Worm (Caenorhabditis elegans): Measurements from ENCODE around the gene E01B7.2.

The E01B7.2 gene

DNA sequence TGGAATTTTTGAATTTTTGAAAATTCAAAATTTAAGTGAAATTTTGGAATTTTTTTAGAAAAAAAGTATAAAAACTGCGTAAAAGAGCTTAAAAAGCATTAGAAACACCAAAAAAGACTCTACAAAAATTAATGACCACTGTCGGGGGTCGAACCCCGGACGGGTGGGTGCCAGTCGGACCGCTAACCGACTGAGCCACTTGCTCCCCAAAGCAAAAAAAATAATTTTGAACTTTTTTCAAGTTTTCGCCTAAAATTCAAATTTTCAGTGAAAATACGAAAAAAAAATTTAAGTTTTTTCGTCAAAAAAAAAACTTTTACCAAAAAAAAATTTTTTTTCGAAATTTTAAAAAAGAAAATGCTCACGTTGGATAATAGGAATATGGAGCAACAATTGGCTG is 25.7 kb downstream of the E01B7.2 start:
- no peak for TF ChIP-seq cog-1 (tag; optimal IDR thresholded peaks at IDR 0.05)
- TF ChIP-seq T22C8.4 (GFP tag; IDR thresholded peaks at IDR 0.05), result no peak
- TF ChIP-seq tab-1 (GFP tag; IDR thresholded peaks at IDR 0.05), result no peak
- TF ChIP-seq flt-1 (GFP tag; IDR thresholded peaks at IDR 0.05), result no peak
- no peak for TF ChIP-seq ztf-23 (GFP tag; IDR thresholded peaks at IDR 0.05)
- TF ChIP-seq klf-2 (GFP tag; conservative IDR thresholded peaks at IDR 0.05), result no peak
- no peak for TF ChIP-seq ztf-29 (GFP tag; IDR thresholded peaks at IDR 0.05)
- TF ChIP-seq med-1 (GFP tag; optimal IDR thresholded peaks at IDR 0.05; ENCODE audit: insufficient read depth), result no peak
- TF ChIP-seq ref-1 (GFP tag; conservative IDR thresholded peaks at IDR 0.05), result no peak

DNA sequence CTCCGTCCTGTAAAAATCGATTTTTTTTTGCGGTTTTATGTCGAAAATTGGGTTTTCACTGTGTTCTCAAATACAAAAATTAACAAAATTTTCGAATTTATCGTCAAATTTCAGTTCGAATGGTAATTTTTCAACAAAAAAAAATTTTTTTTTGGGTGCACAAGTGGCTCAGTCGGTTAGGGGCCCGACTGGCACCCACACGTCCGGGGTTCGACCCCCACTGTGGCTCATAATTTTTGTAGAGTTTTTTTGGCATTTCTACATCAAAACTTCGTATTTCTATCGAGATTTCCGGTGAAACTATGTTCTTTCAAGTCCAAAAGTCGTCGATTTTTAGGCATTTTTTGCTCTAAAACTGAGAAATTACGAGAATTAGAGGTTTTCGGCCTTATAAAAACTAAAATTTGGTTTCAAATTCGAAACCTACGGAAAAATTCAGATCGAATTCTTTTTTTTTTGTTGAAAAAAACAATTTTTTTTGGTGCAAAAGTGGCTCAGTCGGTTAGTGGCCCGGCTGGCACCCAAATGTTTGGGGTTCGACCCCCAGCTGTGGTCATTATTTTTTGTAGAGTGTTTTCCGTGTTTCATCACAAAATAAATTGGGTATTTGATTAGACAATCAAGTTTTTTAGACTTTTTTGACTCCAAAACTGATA is 26.6 kb downstream of the E01B7.2 start:
- TF ChIP-seq cog-1 (tag; optimal IDR thresholded peaks at IDR 0.05) (no peak), tab-1 (GFP tag; IDR thresholded peaks at IDR 0.05) (no peak), klf-2 (GFP tag; conservative IDR thresholded peaks at IDR 0.05) (no peak), med-1 (GFP tag; optimal IDR thresholded peaks at IDR 0.05; ENCODE audit: insufficient read depth) (no peak), flt-1 (GFP tag; IDR thresholded peaks at IDR 0.05) (no peak), T22C8.4 (GFP tag; IDR thresholded peaks at IDR 0.05) (no peak), ref-1 (GFP tag; conservative IDR thresholded peaks at IDR 0.05) (no peak)

DNA sequence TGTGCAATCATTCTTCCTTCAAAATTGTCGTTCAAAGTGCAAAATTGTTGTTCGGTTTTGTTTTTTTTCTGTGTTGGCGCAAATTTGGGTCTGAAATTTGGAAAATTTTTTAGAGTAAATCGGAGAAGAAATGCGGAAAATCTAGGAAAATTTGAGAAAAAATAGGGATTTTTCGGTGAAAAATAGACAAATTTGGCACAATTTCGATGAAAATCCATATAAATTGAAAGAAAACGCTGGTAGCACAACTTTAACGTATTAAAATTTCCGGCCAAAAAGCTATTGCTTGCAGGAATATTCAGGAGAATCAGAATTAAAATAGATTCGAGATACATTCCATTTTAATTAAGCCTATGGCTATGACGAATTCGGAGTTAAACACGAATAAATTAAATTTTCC is 27.5 kb downstream of the E01B7.2 start, which contains the start of gene dpy-21:
TSS of gene dpy-21 (minus strand) at position 101 of the 400 bp plus-strand sequence.
- TF ChIP-seq med-1 (GFP tag; optimal IDR thresholded peaks at IDR 0.05; ENCODE audit: insufficient read depth) (no peak), flt-1 (GFP tag; IDR thresholded peaks at IDR 0.05) (no peak), ztf-23 (GFP tag; IDR thresholded peaks at IDR 0.05) (no peak), ref-1 (GFP tag; conservative IDR thresholded peaks at IDR 0.05) (no peak), klf-2 (GFP tag; conservative IDR thresholded peaks at IDR 0.05) (no peak), cog-1 (tag; optimal IDR thresholded peaks at IDR 0.05) (no peak), T22C8.4 (GFP tag; IDR thresholded peaks at IDR 0.05) (no peak), ztf-29 (GFP tag; IDR thresholded peaks at IDR 0.05) (no peak), tab-1 (GFP tag; IDR thresholded peaks at IDR 0.05) (no peak)

DNA sequence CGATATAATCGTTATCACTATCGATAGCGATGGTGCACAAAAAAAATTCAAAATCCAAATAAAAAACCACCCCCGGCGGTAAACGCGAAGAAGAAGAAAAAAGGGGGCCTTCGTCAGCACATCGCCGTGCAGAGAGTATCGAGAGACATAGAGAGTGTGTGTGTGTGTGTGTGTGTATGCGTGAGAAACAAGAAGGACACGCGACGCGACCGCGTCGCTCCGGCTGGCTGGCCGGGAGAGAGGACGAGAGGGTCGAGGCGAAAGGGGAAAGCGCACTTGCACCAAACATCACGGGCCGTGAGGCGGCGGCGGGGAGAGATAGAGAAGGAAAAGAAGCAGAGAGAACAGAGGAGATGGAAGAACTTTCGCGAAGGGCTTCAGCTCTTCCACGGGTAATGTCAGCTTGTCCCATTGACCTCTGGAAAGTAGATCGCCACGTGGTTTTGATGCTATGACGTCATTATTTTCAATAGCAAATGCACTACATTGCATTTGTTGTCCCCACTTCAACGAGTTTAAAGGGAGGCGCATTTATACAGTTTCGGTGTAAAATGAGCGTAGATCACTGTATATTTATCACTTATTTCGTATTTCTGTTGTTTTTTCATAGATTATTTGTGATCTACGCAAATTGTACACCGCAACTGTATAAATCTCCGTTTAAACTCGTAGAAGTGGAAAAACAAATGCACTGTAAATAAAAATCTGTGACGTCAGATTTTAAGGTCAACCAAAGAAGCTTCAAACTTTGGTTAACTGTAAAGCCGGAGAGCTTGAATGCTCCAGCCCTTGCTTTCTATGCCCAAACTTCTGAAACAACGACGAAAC is 29.8 kb downstream of the E01B7.2 start, which contains the start of gene Y59A8B.24:
TSS of gene Y59A8B.24 (plus strand) at position 778 of the 828 bp plus-strand sequence.
- TF ChIP-seq T22C8.4 (GFP tag; IDR thresholded peaks at IDR 0.05) (no peak), ztf-23 (GFP tag; IDR thresholded peaks at IDR 0.05) (peak; percentile 69; the same call in 1 of the 2 replicates), ztf-29 (GFP tag; IDR thresholded peaks at IDR 0.05) (peak; percentile 89), tab-1 (GFP tag; IDR thresholded peaks at IDR 0.05) (no peak), cog-1 (tag; optimal IDR thresholded peaks at IDR 0.05) (peak; percentile 95), klf-2 (GFP tag; conservative IDR thresholded peaks at IDR 0.05) (no peak), flt-1 (GFP tag; IDR thresholded peaks at IDR 0.05) (peak; percentile 72; the same call in 1 of the 2 replicates), med-1 (GFP tag; optimal IDR thresholded peaks at IDR 0.05; ENCODE audit: insufficient read depth) (no peak), ref-1 (GFP tag; conservative IDR thresholded peaks at IDR 0.05) (no peak)

DNA sequence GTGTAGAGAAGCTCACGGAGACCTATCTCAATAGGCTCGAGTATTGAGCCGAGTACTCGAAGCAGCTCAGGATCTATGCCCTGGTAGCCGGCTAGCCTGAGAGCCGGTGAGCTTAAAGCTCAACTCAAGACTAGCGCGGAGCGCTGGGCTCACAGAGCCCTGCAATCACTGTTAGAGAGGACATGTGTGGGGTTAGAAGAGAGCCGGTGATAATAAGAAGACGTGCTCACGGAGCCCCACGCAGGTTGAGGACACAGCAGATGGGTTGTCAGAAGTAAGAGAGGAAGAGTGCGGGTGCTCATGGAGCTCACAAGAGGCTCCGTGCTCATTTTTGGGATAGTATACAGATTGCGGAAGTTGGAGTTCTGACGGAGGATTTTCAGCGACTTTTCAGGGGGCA is 30.7 kb downstream of the E01B7.2 start:
- TF ChIP-seq med-1 (GFP tag; optimal IDR thresholded peaks at IDR 0.05; ENCODE audit: insufficient read depth) (no peak), klf-2 (GFP tag; conservative IDR thresholded peaks at IDR 0.05) (no peak), tab-1 (GFP tag; IDR thresholded peaks at IDR 0.05) (no peak), ztf-29 (GFP tag; IDR thresholded peaks at IDR 0.05) (no peak), cog-1 (tag; optimal IDR thresholded peaks at IDR 0.05) (no peak), ztf-23 (GFP tag; IDR thresholded peaks at IDR 0.05) (no peak)

DNA sequence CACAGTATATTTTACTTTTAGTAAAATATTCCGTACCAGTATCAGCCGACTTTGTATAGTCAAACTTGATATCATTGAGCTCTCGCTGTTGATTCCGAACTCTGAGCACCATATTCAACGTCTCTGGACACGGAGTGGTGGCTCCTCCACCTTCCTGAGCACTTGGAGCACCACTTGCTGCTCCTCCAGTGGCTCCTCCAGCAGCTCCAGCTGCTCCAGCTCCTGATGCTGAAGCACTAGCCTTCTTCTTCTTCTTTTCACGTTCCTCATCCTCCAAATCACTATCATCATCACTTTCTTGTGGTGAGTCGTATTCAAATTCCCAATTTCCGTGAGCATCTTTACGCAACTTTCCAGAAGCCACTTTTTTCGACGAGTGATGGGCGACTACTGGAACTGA is 34.5 kb downstream of the E01B7.2 start:
- no peak for TF ChIP-seq klf-2 (GFP tag; conservative IDR thresholded peaks at IDR 0.05)
- no peak for TF ChIP-seq cog-1 (tag; optimal IDR thresholded peaks at IDR 0.05)
- no peak for TF ChIP-seq ztf-23 (GFP tag; IDR thresholded peaks at IDR 0.05)
- no peak for TF ChIP-seq tab-1 (GFP tag; IDR thresholded peaks at IDR 0.05)
- no peak for TF ChIP-seq flt-1 (GFP tag; IDR thresholded peaks at IDR 0.05)
- no peak for TF ChIP-seq ztf-29 (GFP tag; IDR thresholded peaks at IDR 0.05)
- no peak for TF ChIP-seq med-1 (GFP tag; optimal IDR thresholded peaks at IDR 0.05; ENCODE audit: insufficient read depth)
- TF ChIP-seq T22C8.4 (GFP tag; IDR thresholded peaks at IDR 0.05), result no peak
- TF ChIP-seq ref-1 (GFP tag; conservative IDR thresholded peaks at IDR 0.05), result no peak

DNA sequence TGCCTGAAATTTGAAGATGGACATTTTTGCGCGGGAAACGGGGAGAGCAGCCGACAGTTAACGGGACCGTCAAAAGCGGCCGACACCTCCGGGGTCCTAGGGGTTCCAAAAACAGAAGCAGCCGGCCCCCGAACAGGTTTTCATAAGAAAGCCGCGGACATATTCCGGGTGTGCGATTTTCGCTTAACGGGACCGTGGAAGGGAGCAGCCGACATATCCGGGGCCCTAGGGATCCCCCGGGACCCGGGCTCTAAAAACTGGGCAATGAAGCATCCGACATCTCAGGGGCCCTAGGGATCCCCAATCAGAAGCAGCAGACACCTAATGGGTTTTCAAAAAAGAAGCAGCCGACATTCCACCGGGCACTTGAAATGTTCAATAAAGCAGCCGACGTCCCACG is 40.9 kb downstream of the E01B7.2 start:
- TF ChIP-seq ztf-29 (GFP tag; IDR thresholded peaks at IDR 0.05) (no peak), T22C8.4 (GFP tag; IDR thresholded peaks at IDR 0.05) (no peak), cog-1 (tag; optimal IDR thresholded peaks at IDR 0.05) (no peak), med-1 (GFP tag; optimal IDR thresholded peaks at IDR 0.05; ENCODE audit: insufficient read depth) (no peak), klf-2 (GFP tag; conservative IDR thresholded peaks at IDR 0.05) (no peak), ztf-23 (GFP tag; IDR thresholded peaks at IDR 0.05) (no peak), tab-1 (GFP tag; IDR thresholded peaks at IDR 0.05) (no peak), flt-1 (GFP tag; IDR thresholded peaks at IDR 0.05) (no peak), ref-1 (GFP tag; conservative IDR thresholded peaks at IDR 0.05) (no peak)

DNA sequence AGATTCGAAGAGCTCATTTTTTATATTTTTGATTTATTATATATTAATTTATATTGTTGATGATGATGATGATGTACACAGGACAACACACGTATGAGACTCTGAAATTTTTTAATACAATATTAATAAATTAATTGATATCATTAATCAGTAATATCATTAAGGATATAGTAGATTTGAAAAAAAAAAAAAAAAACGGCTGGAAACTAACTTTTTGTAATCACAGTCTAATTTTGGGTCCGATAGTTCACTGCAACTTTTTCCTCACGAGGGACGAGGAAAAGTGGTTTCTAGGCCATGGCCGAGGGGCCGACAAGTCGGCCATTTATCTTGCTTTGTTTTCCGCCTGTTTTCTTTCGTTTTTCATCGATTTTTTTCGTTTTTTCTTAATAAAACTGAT is 45.2 kb downstream of the E01B7.2 start, which contains the start of gene gck-3:
TSS of gene gck-3 (minus strand) at position 101 of the 400 bp plus-strand sequence.
- no peak for TF ChIP-seq ref-1 (GFP tag; conservative IDR thresholded peaks at IDR 0.05)
- TF ChIP-seq cog-1 (tag; optimal IDR thresholded peaks at IDR 0.05), result no peak
- no peak for TF ChIP-seq klf-2 (GFP tag; conservative IDR thresholded peaks at IDR 0.05)
- TF ChIP-seq ztf-23 (GFP tag; IDR thresholded peaks at IDR 0.05), result no peak
